Fruit fly (Drosophila melanogaster) whole organism, prepupa: ENCODE data around the gene CG12640.

Experiments
- CG10631 ChIP-seq: fragments of 200-800 bp; sonication (Bioruptor generic); optimal IDR thresholded peaks from 2 replicates; lab custom pipeline; 2016; ENCODE audit warnings: missing biosample characterization, missing genetic modification characterization
- Ets96B ChIP-seq: fragments of 200-800 bp; optimal IDR thresholded peaks from 2 replicates; lab custom pipeline; 2019; ENCODE audit warnings: missing biosample characterization, mild to moderate bottlenecking, missing genetic modification characterization, moderate library complexity
- Hr38 ChIP-seq: sonication (Bioruptor generic); optimal IDR thresholded peaks from 2 replicates; lab custom pipeline; 2016; ENCODE audit warnings: missing biosample characterization, missing genetic modification characterization
- Lpt ChIP-seq: fragments of 200-800 bp; sonication (Bioruptor generic); optimal IDR thresholded peaks from 3 replicates; lab custom pipeline; 2016; ENCODE audit warnings: missing biosample characterization, missing genetic modification characterization
- OdsH ChIP-seq: fragments of 200-800 bp; sonication (Bioruptor generic); optimal IDR thresholded peaks from 3 replicates; lab custom pipeline; 2016; ENCODE audit warnings: missing biosample characterization, missing genetic modification characterization
- fd85E ChIP-seq: fragments of 200-800 bp; sonication (Bioruptor generic); optimal IDR thresholded peaks from 3 replicates; lab custom pipeline; 2016; ENCODE audit warnings: missing biosample characterization, missing genetic modification characterization
- svp ChIP-seq: fragments of 200-800 bp; sonication (Bioruptor generic); peaks from one replicate; lab custom pipeline; 2016; ENCODE audit warnings: missing biosample characterization, missing genetic modification characterization

dm6 chrX:10461938-10462337 is 29.3 kb upstream of the CG12640 start:
- TF ChIP-seq svp (GFP tag; lab: Kevin White, UChicago) (no peak), Lpt (no peak), fd85E (GFP tag; lab: Kevin White, UChicago) (no peak), Ets96B (tag; lab: Kevin White, UChicago) (no peak), Hr38 (GFP tag; lab: Kevin White, UChicago) (no peak), OdsH (no peak), CG10631 (no peak)
